Fruit fly (Drosophila melanogaster): ENCODE results near the gene Cht7.

dm6 chr3L:3058970-3059883 lies 47.5 kb downstream of the Cht7 start:
- TF ChIP-seq CG11560 (tag; IDR thresholded peaks at IDR 0.05) (no peak), peb (GFP tag; IDR thresholded peaks at IDR 0.05) (no peak), CG33213 (GFP tag; optimal IDR thresholded peaks at IDR 0.05) (no peak), Gug (GFP tag; IDR thresholded peaks at IDR 0.05) (no peak)

All from whole organism, embryonic.